Fruit fly (Drosophila melanogaster) whole organism, embryonic: ENCODE measurements around the gene nanos.

Experiments
- Antp ChIP-seq: fragments of 200-800 bp; sonication (Bioruptor generic); optimal IDR thresholded peaks from 3 replicates; lab custom pipeline; 2016; ENCODE audit warnings: missing biosample characterization, missing genetic modification characterization
- CG10366 ChIP-seq: fragments of 200-800 bp; sonication (Bioruptor generic); IDR thresholded peaks from 2 replicates; pipeline ENCODE4 v1.3.6; 2022; ENCODE audit warnings: missing biosample characterization, missing genetic modification characterization
- CG11093 ChIP-seq: fragments of 200-800 bp; sonication (Bioruptor generic); IDR thresholded peaks from 3 replicates; pipeline ENCODE4 v1.3.6; 2022; ENCODE audit warnings: missing biosample characterization, missing genetic modification characterization
- CG11504 ChIP-seq: fragments of 200-800 bp; sonication (Bioruptor generic); optimal IDR thresholded peaks from 3 replicates; lab custom pipeline; 2019; ENCODE audit warnings: missing biosample characterization, mild to moderate bottlenecking, missing genetic modification characterization, moderate library complexity
- CG13123 ChIP-seq: fragments of 200-800 bp; sonication (Bioruptor generic); optimal IDR thresholded peaks from 2 replicates; lab custom pipeline; 2016; ENCODE audit warnings: missing biosample characterization, missing genetic modification characterization
- CG13894 ChIP-seq: fragments of 200-800 bp; sonication (Bioruptor generic); optimal IDR thresholded peaks from 3 replicates; lab custom pipeline; 2018; ENCODE audit warnings: missing biosample characterization, mild to moderate bottlenecking, missing genetic modification characterization, moderate library complexity
- CG14710 ChIP-seq: fragments of 200-800 bp; sonication (Bioruptor generic); optimal IDR thresholded peaks from 3 replicates; lab custom pipeline; 2019; ENCODE audit warnings: missing biosample characterization, mild to moderate bottlenecking, missing genetic modification characterization, moderate library complexity
- CG15073 ChIP-seq: fragments of 200-800 bp; sonication (Bioruptor generic); optimal IDR thresholded peaks from 2 replicates; lab custom pipeline; 2016; ENCODE audit warnings: missing biosample characterization, missing genetic modification characterization
- CG16863 ChIP-seq: fragments of 200-800 bp; sonication (Bioruptor generic); optimal IDR thresholded peaks from 3 replicates; lab custom pipeline; 2016; ENCODE audit warnings: missing biosample characterization, missing genetic modification characterization
- CG17568 ChIP-seq: fragments of 200-800 bp; sonication (Bioruptor generic); optimal IDR thresholded peaks from 2 replicates; lab custom pipeline; 2018; ENCODE audit warnings: missing biosample characterization, mild to moderate bottlenecking, missing genetic modification characterization, moderate library complexity
- CG18011 ChIP-seq: fragments of 200-800 bp; sonication (Bioruptor generic); optimal IDR thresholded peaks from 2 replicates; lab custom pipeline; 2017; ENCODE audit warnings: missing biosample characterization, missing genetic modification characterization, mild to moderate bottlenecking, moderate library complexity, missing genotype
- CG31441 ChIP-seq: fragments of 200-800 bp; sonication (Bioruptor generic); IDR thresholded peaks from 2 replicates; pipeline ENCODE4 v1.3.6; 2022; ENCODE audit warnings: missing biosample characterization, missing genetic modification characterization
- CG3281 ChIP-seq: fragments of 200-800 bp; sonication (Bioruptor generic); optimal IDR thresholded peaks from 3 replicates; lab custom pipeline; 2017; ENCODE audit warnings: missing biosample characterization, mild to moderate bottlenecking, missing genetic modification characterization
- CG34422 ChIP-seq: fragments of 200-800 bp; sonication (Bioruptor generic); IDR thresholded peaks from 3 replicates; pipeline ENCODE4 v1.3.6; 2022; ENCODE audit warnings: missing biosample characterization, missing genetic modification characterization
- CG4328 ChIP-seq: fragments of 200-800 bp; sonication (Bioruptor generic); optimal IDR thresholded peaks from 3 replicates; lab custom pipeline; 2017; ENCODE audit warnings: missing biosample characterization, missing genetic modification reagents, missing genetic modification characterization
- CG5245 ChIP-seq: fragments of 200-800 bp; sonication (Bioruptor generic); optimal IDR thresholded peaks from 3 replicates; lab custom pipeline; 2016; ENCODE audit warnings: missing biosample characterization, missing genetic modification characterization
- CG7928 ChIP-seq: fragments of 200-800 bp; sonication (Bioruptor generic); optimal IDR thresholded peaks from 2 replicates; lab custom pipeline; 2017; ENCODE audit warnings: missing biosample characterization, mild to moderate bottlenecking, missing genetic modification characterization
- CG8359 ChIP-seq: fragments of 200-800 bp; sonication (Bioruptor generic); optimal IDR thresholded peaks from 2 replicates; lab custom pipeline; 2017; ENCODE audit warnings: missing biosample characterization, mild to moderate bottlenecking, missing genetic modification characterization, borderline replicate concordance
- Dek ChIP-seq: fragments of 200-800 bp; sonication (Bioruptor generic); optimal IDR thresholded peaks from 3 replicates; lab custom pipeline; 2019; ENCODE audit warnings: missing biosample characterization, mild to moderate bottlenecking, missing genetic modification characterization, moderate library complexity
- Doc3 ChIP-seq: fragments of 200-800 bp; sonication (Bioruptor generic); IDR thresholded peaks from 3 replicates; pipeline ENCODE4 v1.3.6; 2022; ENCODE audit warnings: missing biosample characterization, missing genetic modification characterization; ENCODE audit not compliant: partially characterized antibody
- H2.0 ChIP-seq: fragments of 200-800 bp; sonication (Bioruptor generic); IDR thresholded peaks from 2 replicates; pipeline ENCODE4 v1.3.6; 2022; ENCODE audit warnings: missing biosample characterization, missing genetic modification characterization
- Hmr ChIP-seq: fragments of 200-800 bp; sonication (Bioruptor generic); optimal IDR thresholded peaks from 3 replicates; lab custom pipeline; 2017; ENCODE audit warnings: mild to moderate bottlenecking, missing biosample characterization, missing genetic modification reagents, missing genetic modification characterization
- MBD-R2 ChIP-seq: fragments of 200-800 bp; sonication (Bioruptor generic); IDR thresholded peaks from 2 replicates; pipeline ENCODE4 v1.3.6; 2022; ENCODE audit warnings: missing biosample characterization, missing genetic modification characterization
- Meics ChIP-seq: fragments of 200-800 bp; sonication (Bioruptor generic); optimal IDR thresholded peaks from 2 replicates; lab custom pipeline; 2017; ENCODE audit warnings: missing biosample characterization, mild to moderate bottlenecking, missing genetic modification characterization
- Oli ChIP-seq: fragments of 200-800 bp; sonication (Bioruptor generic); optimal IDR thresholded peaks from 2 replicates; lab custom pipeline; 2018; ENCODE audit warnings: missing biosample characterization, mild to moderate bottlenecking, missing genetic modification characterization, moderate library complexity
- Trl ChIP-seq, 3 experiments: fragments of >200 bp in 2 of 3; fragments of 200-800 bp in 1 of 3; sonication (Bioruptor generic) in 1 of 3; optimal IDR thresholded peaks; 2 replicates in 1 of 3; 3 replicates in 2 of 3; lab custom pipeline; 2016 to 2017; ENCODE audit warnings: missing biosample characterization in 1 of 3, missing genetic modification characterization in 1 of 3
- al ChIP-seq: fragments of 200-800 bp; sonication (Bioruptor generic); IDR thresholded peaks from 2 replicates; pipeline ENCODE4 v1.3.6; 2022; ENCODE audit warnings: missing biosample characterization, missing genetic modification characterization
- ase ChIP-seq: fragments of 200-800 bp; sonication (Bioruptor generic); IDR thresholded peaks from 3 replicates; pipeline ENCODE4 v1.3.6; 2022; ENCODE audit warnings: missing biosample characterization, missing genetic modification characterization
- az2 ChIP-seq: fragments of 200-800 bp; sonication (Bioruptor generic); optimal IDR thresholded peaks from 3 replicates; lab custom pipeline; 2016; ENCODE audit warnings: missing biosample characterization, missing genetic modification characterization
- bowl ChIP-seq: fragments of 200-800 bp; sonication (Bioruptor generic); IDR thresholded peaks from 2 replicates; pipeline ENCODE4 v1.3.6; 2022; ENCODE audit warnings: missing biosample characterization, missing genetic modification characterization
- chn ChIP-seq: fragments of 200-800 bp; sonication (Bioruptor generic); optimal IDR thresholded peaks from 2 replicates; lab custom pipeline; 2016; ENCODE audit warnings: missing biosample characterization, missing genetic modification characterization
- esg ChIP-seq: fragments of 200-800 bp; sonication (Bioruptor generic); conservative IDR thresholded peaks from 2 replicates; pipeline ENCODE4 v1.3.6; 2022; ENCODE audit warnings: missing biosample characterization, missing genetic modification characterization
- eve ChIP-seq, 2 experiments: fragments of >200 bp; optimal IDR thresholded peaks; 2 replicates each; lab custom pipeline; 2017; ENCODE audit warnings: missing biosample characterization in 2 of 2, missing genetic modification characterization in 2 of 2
- exex ChIP-seq: fragments of 200-800 bp; sonication (Bioruptor generic); optimal IDR thresholded peaks from 4 replicates; lab custom pipeline; 2018; ENCODE audit warnings: missing biosample characterization, mild to moderate bottlenecking, missing genetic modification characterization, moderate library complexity
- eyg ChIP-seq: fragments of 200-800 bp; sonication (Bioruptor generic); optimal IDR thresholded peaks from 3 replicates; lab custom pipeline; 2016; ENCODE audit warnings: missing biosample characterization, missing genetic modification characterization
- fd64A ChIP-seq: fragments of 200-800 bp; sonication (Bioruptor generic); optimal IDR thresholded peaks from 3 replicates; lab custom pipeline; 2018; ENCODE audit warnings: missing biosample characterization, mild to moderate bottlenecking, missing genetic modification characterization
- fd96Cb ChIP-seq: fragments of 200-800 bp; sonication (Bioruptor generic); optimal IDR thresholded peaks from 2 replicates; lab custom pipeline; 2018; ENCODE audit warnings: missing biosample characterization, mild to moderate bottlenecking, missing genetic modification characterization, moderate library complexity
- gro ChIP-seq: fragments of 200-800 bp; sonication (Bioruptor generic); optimal IDR thresholded peaks from 2 replicates; lab custom pipeline; 2016; ENCODE audit warnings: missing biosample characterization, missing genetic modification characterization
- hbn ChIP-seq: fragments of 200-800 bp; sonication (Bioruptor generic); IDR thresholded peaks from 2 replicates; pipeline ENCODE4 v1.3.6; 2022; ENCODE audit warnings: missing biosample characterization, missing genetic modification characterization; ENCODE audit not compliant: partially characterized antibody
- ind ChIP-seq: fragments of 200-800 bp; sonication (Bioruptor generic); optimal IDR thresholded peaks from 3 replicates; lab custom pipeline; 2016; ENCODE audit warnings: missing biosample characterization, missing genetic modification characterization
- jing ChIP-seq: fragments of 200-800 bp; sonication (Bioruptor generic); optimal IDR thresholded peaks from 2 replicates; lab custom pipeline; 2018; ENCODE audit warnings: missing biosample characterization, mild to moderate bottlenecking, missing genetic modification characterization
- kay ChIP-seq: fragments of 200-800 bp; sonication (Bioruptor generic); optimal IDR thresholded peaks from 2 replicates; lab custom pipeline; 2016; ENCODE audit warnings: missing biosample characterization, missing genetic modification characterization
- pfk ChIP-seq: fragments of 200-800 bp; sonication (Bioruptor generic); optimal IDR thresholded peaks from 2 replicates; lab custom pipeline; 2018; ENCODE audit warnings: missing biosample characterization, mild to moderate bottlenecking, missing genetic modification characterization, moderate library complexity
- sd ChIP-seq: fragments of 200-800 bp; sonication (Bioruptor generic); optimal IDR thresholded peaks from 3 replicates; lab custom pipeline; 2018; ENCODE audit warnings: missing biosample characterization, mild to moderate bottlenecking, missing genetic modification characterization, moderate library complexity
- sim ChIP-seq: fragments of 200-800 bp; sonication (Bioruptor generic); IDR thresholded peaks from 2 replicates; pipeline ENCODE4 v1.3.6; 2022; ENCODE audit warnings: missing biosample characterization, missing genetic modification characterization
- sob ChIP-seq: fragments of 200-800 bp; sonication (Bioruptor generic); IDR thresholded peaks from 2 replicates; pipeline ENCODE4 v1.3.6; 2022; ENCODE audit warnings: missing biosample characterization, missing genetic modification characterization
- tin ChIP-seq: fragments of 200-800 bp; sonication (Bioruptor generic); optimal IDR thresholded peaks from 3 replicates; lab custom pipeline; 2016; ENCODE audit warnings: missing biosample characterization, missing genetic modification characterization
- tup ChIP-seq: fragments of 200-800 bp; sonication (Bioruptor generic); optimal IDR thresholded peaks from 2 replicates; lab custom pipeline; 2016; ENCODE audit warnings: missing biosample characterization, mild to moderate bottlenecking, missing genetic modification characterization, moderate library complexity
- yki ChIP-seq: fragments of >200 bp; optimal IDR thresholded peaks from 3 replicates; lab custom pipeline; 2018
- zen ChIP-seq: fragments of 200-800 bp; sonication (Bioruptor generic); optimal IDR thresholded peaks from 3 replicates; lab custom pipeline; 2018; ENCODE audit warnings: missing biosample characterization, mild to moderate bottlenecking, missing genetic modification characterization, moderate library complexity

The nanos gene

DNA sequence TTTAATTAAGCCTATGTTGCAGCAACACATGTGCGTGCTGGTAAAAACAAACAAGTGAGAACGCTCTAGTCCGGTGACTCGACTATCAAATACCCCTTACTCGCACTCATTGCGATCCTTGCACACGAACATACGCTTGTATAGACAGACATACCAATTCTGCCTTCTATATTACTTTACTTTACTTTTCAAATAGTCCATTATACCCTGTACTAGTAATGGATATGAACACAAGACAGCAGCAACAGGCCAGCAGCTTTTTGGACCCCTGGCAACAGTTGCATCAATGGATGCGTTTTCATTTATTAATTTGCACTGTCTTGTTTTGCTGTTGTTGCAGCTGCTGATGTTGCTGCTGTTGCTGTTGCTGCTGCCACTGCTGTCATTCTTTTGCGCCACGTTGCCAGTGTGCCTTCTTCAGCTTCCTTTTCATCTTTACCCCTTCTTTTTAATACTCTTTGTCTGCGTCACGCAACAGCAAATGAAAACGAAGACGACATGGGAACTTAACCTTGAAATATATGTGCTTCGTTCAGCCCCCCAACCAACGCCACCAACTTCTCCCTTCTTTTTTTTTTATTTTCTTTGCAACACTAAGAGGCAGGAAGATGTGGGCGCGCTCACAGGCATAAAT, 38.4 kb upstream of the nanos start (continued):
- TF ChIP-seq CG7928 (GFP tag; lab: Kevin White, UChicago), result no peak
- TF ChIP-seq CG10366, result peak; percentile 49; the same call in 1 of the 2 replicates
- no peak for TF ChIP-seq CG13894 (tag; lab: Kevin White, UChicago)
- peak; percentile 18 for TF ChIP-seq Oli (tag; lab: Kevin White, UChicago)
- TF ChIP-seq Meics, result no peak
- no peak for TF ChIP-seq MBD-R2 (GFP tag; lab: Robert Waterston, UW)
- TF ChIP-seq Doc3 (GFP tag; lab: Robert Waterston, UW), result no peak
- peak; percentile 22 for TF ChIP-seq fd96Cb (tag; lab: Kevin White, UChicago)
- no peak for TF ChIP-seq kay (GFP tag; lab: Kevin White, UChicago)
- no peak for TF ChIP-seq CG31441 (GFP tag; lab: Robert Waterston, UW)
- TF ChIP-seq al (GFP tag; lab: Robert Waterston, UW), result no peak
- no peak for TF ChIP-seq CG18011 (GFP tag; lab: Kevin White, UChicago)
- no peak for TF ChIP-seq CG11093 (GFP tag; lab: Robert Waterston, UW)
- peak; percentile 66 for TF ChIP-seq CG11504 (tag; lab: Kevin White, UChicago)
- peak; percentile 14 for TF ChIP-seq CG16863
- TF ChIP-seq Trl (optimal IDR thresholded peaks at IDR 0.05; lab: Kevin White, UChicago), result no peak
- TF ChIP-seq Trl (GFP tag; optimal IDR thresholded peaks at IDR 0.05; lab: Kevin White, UChicago), result no peak
- peak; percentile 28; the same call in 1 of the 2 replicates for TF ChIP-seq esg (GFP tag; lab: Robert Waterston, UW)
- no peak for TF ChIP-seq CG15073 (GFP tag; lab: Kevin White, UChicago)
- no peak for TF ChIP-seq CG4328 (GFP tag; lab: Kevin White, UChicago)
- TF ChIP-seq sd (tag; lab: Kevin White, UChicago), result no peak
- TF ChIP-seq CG14710 (tag; lab: Kevin White, UChicago), result peak; percentile 17
- TF ChIP-seq jing (GFP tag; lab: Kevin White, UChicago), result peak; percentile 12
- no peak for TF ChIP-seq CG13123 (GFP tag; lab: Kevin White, UChicago)
- TF ChIP-seq az2 (GFP tag; lab: Kevin White, UChicago), result peak; percentile 22
- TF ChIP-seq bowl (GFP tag; lab: Robert Waterston, UW), result no peak
- no peak; the same call in 1 of the 2 replicates for TF ChIP-seq sim
- TF ChIP-seq gro (GFP tag; lab: Kevin White, UChicago), result no peak
- no peak for TF ChIP-seq pfk
- TF ChIP-seq tin (GFP tag; lab: Kevin White, UChicago), result peak; percentile 11
- TF ChIP-seq yki, result no peak
- TF ChIP-seq ase (GFP tag; lab: Robert Waterston, UW), result peak; percentile 60; the same call in 1 of the 3 replicates
- TF ChIP-seq ind (GFP tag; lab: Kevin White, UChicago), result peak; percentile 17
- TF ChIP-seq exex (tag; lab: Kevin White, UChicago), result no peak
- no peak for TF ChIP-seq CG8359 (GFP tag; lab: Kevin White, UChicago)
- no peak; the same call in 1 of the 2 replicates for TF ChIP-seq sob (GFP tag; lab: Robert Waterston, UW)
- no peak for TF ChIP-seq Hmr (GFP tag; lab: Kevin White, UChicago)
- TF ChIP-seq CG17568, result no peak
- no peak for TF ChIP-seq chn (GFP tag; lab: Kevin White, UChicago)
- no peak for TF ChIP-seq eve (GFP tag; optimal IDR thresholded peaks at IDR 0.05; lab: Kevin White, UChicago)
- TF ChIP-seq CG3281, result no peak
- TF ChIP-seq CG5245 (GFP tag; lab: Kevin White, UChicago), result peak; percentile 6
- TF ChIP-seq hbn (GFP tag; lab: Robert Waterston, UW), result no peak
- no peak for TF ChIP-seq Dek (tag; lab: Kevin White, UChicago)
- TF ChIP-seq fd64A (GFP tag; lab: Kevin White, UChicago), result no peak
- TF ChIP-seq CG34422 (GFP tag; lab: Robert Waterston, UW), result peak; percentile 48; the same call in 1 of the 3 replicates
- no peak for TF ChIP-seq zen (tag; lab: Kevin White, UChicago)
- no peak for TF ChIP-seq tup (GFP tag; lab: Kevin White, UChicago)
- peak; percentile 57; the same call in 1 of the 2 replicates for TF ChIP-seq H2.0 (GFP tag; lab: Robert Waterston, UW)
- no peak for TF ChIP-seq eyg (GFP tag; lab: Kevin White, UChicago)
- peak; percentile 29 for TF ChIP-seq Antp (GFP tag; lab: Kevin White, UChicago)
